Worm (Caenorhabditis elegans): ENCODE measurements around the gene W02A2.5.
A peak's percentile ranks its signal among the peaks of the same experiment; 100 is the strongest.

W02A2.5 gene

ce11 chrIV:13334287-13334686 is 8.4 kb upstream of the W02A2.5 start (continued):
- TF ChIP-seq Y48G9A.11 (GFP tag; IDR thresholded peaks at IDR 0.05) (no peak), F37D6.2 (tag; optimal IDR thresholded peaks at IDR 0.05) (no peak), madf-5 (GFP tag; IDR thresholded peaks at IDR 0.05) (no peak), nhr-6 (tag; optimal IDR thresholded peaks at IDR 0.05) (no peak), hlh-11 (tag; optimal IDR thresholded peaks at IDR 0.05) (peak; percentile 16), sdz-12 (GFP tag; optimal IDR thresholded peaks at IDR 0.05) (no peak), mes-2 (tag; optimal IDR thresholded peaks at IDR 0.05; ENCODE audit: poor library complexity, severe bottlenecking) (no peak), nhr-48 (tag; optimal IDR thresholded peaks at IDR 0.05) (no peak), nhr-111 (GFP tag; optimal IDR thresholded peaks at IDR 0.05) (no peak), mxl-2 (GFP tag; conservative IDR thresholded peaks at IDR 0.05) (no peak), vab-7 (GFP tag; IDR thresholded peaks at IDR 0.05) (no peak), lir-3 (tag; optimal IDR thresholded peaks at IDR 0.05) (no peak), daf-8 (GFP tag; IDR thresholded peaks at IDR 0.05) (no peak), dmd-9 (GFP tag; IDR thresholded peaks at IDR 0.05) (no peak), ceh-44 (GFP tag; IDR thresholded peaks at IDR 0.05) (no peak), ztf-11 (tag; optimal IDR thresholded peaks at IDR 0.05) (no peak), arid-1 (GFP tag; conservative IDR thresholded peaks at IDR 0.05) (no peak), ZK337.2 (GFP tag; IDR thresholded peaks at IDR 0.05) (no peak), ceh-62 (tag; optimal IDR thresholded peaks at IDR 0.05) (no peak), lsy-2 (tag; optimal IDR thresholded peaks at IDR 0.05) (no peak), zip-11 (GFP tag; IDR thresholded peaks at IDR 0.05) (no peak), nhr-10 (tag; optimal IDR thresholded peaks at IDR 0.05) (no peak), daf-16 (GFP tag; optimal IDR thresholded peaks at IDR 0.05) (no peak), daf-16 (tag; optimal IDR thresholded peaks at IDR 0.05) (peak; percentile 11), mxl-3 (GFP tag; optimal IDR thresholded peaks at IDR 0.05) (no peak), F26F4.8 (GFP tag; conservative IDR thresholded peaks at IDR 0.05) (no peak), gei-8 (GFP tag; optimal IDR thresholded peaks at IDR 0.05) (no peak), pha-4 (GFP tag; IDR thresholded peaks at IDR 0.05) (no peak), pha-4 (tag; optimal IDR thresholded peaks at IDR 0.05) (no peak), skn-1 (tag; optimal IDR thresholded peaks at IDR 0.05) (no peak), nhr-102 (tag; optimal IDR thresholded peaks at IDR 0.05) (no peak), set-16 (GFP tag; IDR thresholded peaks at IDR 0.05) (no peak), php-3 (GFP tag; IDR thresholded peaks at IDR 0.05) (0 out of 2 replicates have a peak, but pooled peaks have one; percentile 29), nhr-77 (tag; optimal IDR thresholded peaks at IDR 0.05) (peak; percentile 0), T26A8.4 (GFP tag; IDR thresholded peaks at IDR 0.05) (peak; percentile 28), hlh-30 (tag; optimal IDR thresholded peaks at IDR 0.05; ENCODE audit: insufficient read depth) (peak; percentile 48), nhr-28 (tag; optimal IDR thresholded peaks at IDR 0.05) (peak; percentile 77), lin-29 (GFP tag; IDR thresholded peaks at IDR 0.05) (no peak), jun-1 (tag; optimal IDR thresholded peaks at IDR 0.05) (no peak), snpc-4 (tag; optimal IDR thresholded peaks at IDR 0.05) (no peak), ceh-20 (GFP tag; IDR thresholded peaks at IDR 0.05) (no peak)

ce11 chrIV:13346078-13346477 is 3.4 kb downstream of the W02A2.5 start:
- TF ChIP-seq zfp-2 (tag; optimal IDR thresholded peaks at IDR 0.05) (no peak), unc-39 (tag; optimal IDR thresholded peaks at IDR 0.05) (no peak), pha-4 (GFP tag; IDR thresholded peaks at IDR 0.05) (no peak), pha-4 (tag; optimal IDR thresholded peaks at IDR 0.05) (peak; percentile 90), hlh-30 (tag; optimal IDR thresholded peaks at IDR 0.05; ENCODE audit: insufficient read depth) (peak; percentile 34), F37D6.2 (tag; optimal IDR thresholded peaks at IDR 0.05) (no peak), dmd-6 (GFP tag; IDR thresholded peaks at IDR 0.05) (peak; percentile 54), dve-1 (tag; optimal IDR thresholded peaks at IDR 0.05; ENCODE audit: insufficient read depth) (peak; percentile 72), lin-15B (tag; optimal IDR thresholded peaks at IDR 0.05) (no peak), hlh-11 (tag; optimal IDR thresholded peaks at IDR 0.05) (peak; percentile 39), aha-1 (tag) (peak; percentile 40), nhr-6 (tag; optimal IDR thresholded peaks at IDR 0.05) (peak; percentile 76), nhr-28 (tag; optimal IDR thresholded peaks at IDR 0.05) (peak; percentile 35), aly-2 (tag; optimal IDR thresholded peaks at IDR 0.05) (no peak), mes-2 (tag; optimal IDR thresholded peaks at IDR 0.05; ENCODE audit: poor library complexity, severe bottlenecking) (no peak), zag-1 (tag; optimal IDR thresholded peaks at IDR 0.05) (no peak), F44E2.7 (GFP tag; IDR thresholded peaks at IDR 0.05) (no peak), pqm-1 (tag; optimal IDR thresholded peaks at IDR 0.05) (peak; percentile 35), daf-16 (GFP tag; optimal IDR thresholded peaks at IDR 0.05) (no peak), daf-16 (tag; optimal IDR thresholded peaks at IDR 0.05) (peak; percentile 40)

Measured in whole organism, L4 larva.